Fruit fly (Drosophila melanogaster) whole organism, pupa: ENCODE data around the gene Vps29.

ENCODE experiments used
- CG10348 ChIP-seq: fragments of 200-800 bp; sonication (Bioruptor generic); IDR thresholded peaks from 2 replicates; pipeline ENCODE4 v1.3.6; 2022; ENCODE audit warnings: missing biosample characterization, missing genetic modification characterization
- CG12605 ChIP-seq: fragments of 200-800 bp; sonication (Bioruptor generic); IDR thresholded peaks from 2 replicates; pipeline ENCODE4 v1.3.6; 2022; ENCODE audit warnings: missing biosample characterization, missing genetic modification characterization
- CG13204 ChIP-seq: fragments of 200-800 bp; sonication (Bioruptor generic); optimal IDR thresholded peaks from 2 replicates; lab custom pipeline; 2018; ENCODE audit warnings: missing biosample characterization, mild to moderate bottlenecking, missing genetic modification characterization, moderate library complexity
- CG14655 ChIP-seq: fragments of 200-800 bp; sonication (Bioruptor generic); optimal IDR thresholded peaks from 3 replicates; lab custom pipeline; 2017; ENCODE audit warnings: mild to moderate bottlenecking, missing biosample characterization, missing genetic modification reagents, missing genetic modification characterization
- CG15710 ChIP-seq: fragments of 200-800 bp; sonication (Bioruptor generic); optimal IDR thresholded peaks from 2 replicates; lab custom pipeline; 2018; ENCODE audit warnings: missing biosample characterization, mild to moderate bottlenecking, missing genetic modification characterization, moderate library complexity
- CG17806 ChIP-seq: fragments of 200-800 bp; sonication (Bioruptor generic); optimal IDR thresholded peaks from 2 replicates; lab custom pipeline; 2018; ENCODE audit warnings: missing biosample characterization, mild to moderate bottlenecking, missing genetic modification characterization, moderate library complexity
- CG32121 ChIP-seq: fragments of 200-800 bp; sonication (Bioruptor generic); IDR thresholded peaks from 2 replicates; pipeline ENCODE4 v1.3.6; 2022; ENCODE audit warnings: missing biosample characterization, missing genetic modification characterization
- CG34367 ChIP-seq: fragments of 200-800 bp; sonication (Bioruptor generic); optimal IDR thresholded peaks from 2 replicates; lab custom pipeline; 2018; ENCODE audit warnings: missing biosample characterization, mild to moderate bottlenecking, missing genetic modification characterization
- CG4496 ChIP-seq: fragments of 200-800 bp; sonication (Bioruptor generic); IDR thresholded peaks from 3 replicates; pipeline ENCODE4 v1.3.6; 2022; ENCODE audit warnings: missing biosample characterization, missing genetic modification characterization
- CG8159 ChIP-seq: fragments of 200-800 bp; sonication (Bioruptor generic); optimal IDR thresholded peaks from 3 replicates; lab custom pipeline; 2018; ENCODE audit warnings: missing biosample characterization, mild to moderate bottlenecking, missing genetic modification characterization, moderate library complexity
- CG8301 ChIP-seq: fragments of 200-800 bp; sonication (Bioruptor generic); optimal IDR thresholded peaks from 2 replicates; lab custom pipeline; 2018; ENCODE audit warnings: missing biosample characterization, mild to moderate bottlenecking, missing genetic modification characterization
- CG9948 ChIP-seq: fragments of 200-800 bp; sonication (Bioruptor generic); optimal IDR thresholded peaks from 2 replicates; lab custom pipeline; 2018; ENCODE audit warnings: missing biosample characterization, mild to moderate bottlenecking, missing genetic modification characterization, moderate library complexity
- D1 ChIP-seq: fragments of 200-800 bp; sonication (Bioruptor generic); optimal IDR thresholded peaks from 2 replicates; lab custom pipeline; 2018; ENCODE audit warnings: missing biosample characterization, mild to moderate bottlenecking, missing genetic modification characterization, moderate library complexity
- EcR ChIP-seq: fragments of 200-800 bp; sonication (Bioruptor generic); optimal IDR thresholded peaks from 3 replicates; lab custom pipeline; 2019; ENCODE audit warnings: missing biosample characterization, missing genetic modification characterization, mild to moderate bottlenecking, moderate library complexity, missing genetic modification reagents
- Ets98B ChIP-seq: fragments of 200-800 bp; sonication (Bioruptor generic); IDR thresholded peaks from 2 replicates; pipeline ENCODE4 v1.3.6; 2022; ENCODE audit warnings: missing biosample characterization, missing genetic modification characterization
- Pif1A ChIP-seq: fragments of 200-800 bp; sonication (Bioruptor generic); optimal IDR thresholded peaks from 3 replicates; lab custom pipeline; 2016; ENCODE audit warnings: missing biosample characterization, missing genetic modification characterization
- Pif1B ChIP-seq: fragments of 200-800 bp; sonication (Bioruptor generic); optimal IDR thresholded peaks from 3 replicates; lab custom pipeline; 2016; ENCODE audit warnings: missing biosample characterization, missing genetic modification characterization
- Snoo ChIP-seq: fragments of 200-800 bp; sonication (Bioruptor generic); optimal IDR thresholded peaks from 3 replicates; lab custom pipeline; 2017; ENCODE audit warnings: missing biosample characterization, mild to moderate bottlenecking, missing genetic modification characterization, inconsistent platforms
- fd96Ca ChIP-seq: fragments of 200-800 bp; sonication (Bioruptor generic); IDR thresholded peaks from 3 replicates; pipeline ENCODE4 v1.3.6; 2022; ENCODE audit warnings: missing biosample characterization, missing genetic modification characterization
- gl ChIP-seq: fragments of 200-800 bp; sonication (Bioruptor generic); optimal IDR thresholded peaks from 2 replicates; lab custom pipeline; 2018; ENCODE audit warnings: missing biosample characterization, mild to moderate bottlenecking, missing genetic modification characterization
- rn ChIP-seq: fragments of 200-800 bp; sonication (Bioruptor generic); IDR thresholded peaks from 2 replicates; pipeline ENCODE4 v1.3.6; 2022; ENCODE audit warnings: missing biosample characterization, missing genetic modification characterization

Gene Vps29

DNA sequence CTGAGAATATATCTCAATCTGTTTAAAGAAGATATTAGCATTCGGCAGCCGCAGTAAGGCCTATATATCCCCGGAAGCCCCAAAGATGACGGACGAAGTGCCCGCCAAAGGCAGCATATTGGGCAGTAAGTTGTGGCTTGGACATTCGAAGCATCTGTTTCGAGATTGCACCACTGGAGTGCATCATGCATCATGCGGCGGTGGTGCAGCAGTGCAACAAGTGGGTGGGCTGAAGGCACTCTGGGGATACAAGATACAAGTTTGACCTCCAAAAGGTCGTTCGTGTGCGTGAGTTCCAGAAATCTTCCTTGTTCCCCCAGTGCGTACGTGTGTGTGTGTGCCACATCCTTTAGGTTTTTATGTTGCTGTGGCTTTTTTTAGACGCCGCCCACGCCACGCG, 7.3 kb upstream of the Vps29 start:
- no peak for TF ChIP-seq CG10348 (GFP tag; lab: Robert Waterston, UW)
- no peak for TF ChIP-seq Snoo (tag; lab: Kevin White, UChicago)
- no peak for TF ChIP-seq CG32121 (GFP tag; lab: Robert Waterston, UW)
- TF ChIP-seq D1 (tag; lab: Kevin White, UChicago): no peak
- TF ChIP-seq CG9948 (tag; lab: Kevin White, UChicago): no peak
- no peak for TF ChIP-seq Pif1B (GFP tag; lab: Kevin White, UChicago)
- TF ChIP-seq CG12605 (GFP tag; lab: Robert Waterston, UW): no peak
- TF ChIP-seq CG15710: no peak
- no peak for TF ChIP-seq CG4496
- no peak for TF ChIP-seq CG8159 (tag; lab: Kevin White, UChicago)
- TF ChIP-seq gl (tag; lab: Kevin White, UChicago): no peak
- TF ChIP-seq Pif1A (GFP tag; lab: Kevin White, UChicago): no peak
- TF ChIP-seq CG34367 (tag; lab: Kevin White, UChicago): no peak
- TF ChIP-seq EcR (GFP tag; lab: Kevin White, UChicago): no peak
- TF ChIP-seq CG13204 (GFP tag; lab: Kevin White, UChicago): no peak
- TF ChIP-seq Ets98B (GFP tag; lab: Robert Waterston, UW): no peak
- TF ChIP-seq CG14655 (GFP tag; lab: Kevin White, UChicago): no peak
- TF ChIP-seq, all 21 proteins: peak for 0

DNA sequence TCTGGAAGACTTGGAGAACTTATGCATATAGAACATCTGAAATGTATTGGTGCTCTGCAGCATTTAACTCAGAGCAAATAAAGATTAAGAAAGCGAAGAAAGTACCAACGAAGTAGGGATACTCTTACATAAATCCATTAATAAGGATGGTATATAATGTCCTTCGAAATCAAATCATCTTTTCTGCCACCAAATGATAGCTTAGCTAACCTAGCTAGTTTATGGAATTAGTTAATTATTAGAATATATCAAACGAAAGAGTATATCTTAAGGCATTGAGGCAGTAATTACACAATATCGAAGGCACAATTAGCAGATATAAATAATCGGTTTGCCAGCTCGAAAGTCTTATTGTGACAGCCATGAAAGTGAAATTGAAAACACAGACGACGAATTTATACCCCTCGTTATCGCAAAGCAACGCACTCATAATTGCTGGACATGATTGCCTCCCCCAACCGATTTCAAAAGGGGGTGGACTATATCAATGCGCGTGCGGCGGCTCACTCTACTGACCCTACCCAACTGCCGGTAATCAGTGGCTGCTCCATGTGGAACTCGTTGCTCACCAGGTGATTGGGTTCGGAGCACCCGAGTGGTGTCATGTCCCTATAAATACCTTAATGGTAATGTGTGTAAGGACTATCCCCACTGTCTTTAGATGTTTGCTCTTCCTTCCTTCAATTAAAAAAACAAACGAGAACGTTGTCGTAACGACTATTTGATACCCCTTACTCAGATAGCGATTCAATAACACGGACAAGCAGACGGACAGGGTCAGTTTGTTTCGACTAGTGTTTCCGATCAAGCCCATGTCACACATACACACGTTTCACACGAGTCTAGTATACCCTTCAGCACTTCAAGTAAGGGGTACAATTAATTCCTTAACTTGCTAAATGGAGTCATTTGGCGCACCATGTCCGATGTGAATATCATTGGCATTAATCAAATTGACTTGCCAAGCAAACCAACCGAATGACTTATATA, 5.9 kb upstream of the Vps29 start:
- TF ChIP-seq CG14655 (GFP tag; lab: Kevin White, UChicago) (no peak), CG10348 (GFP tag; lab: Robert Waterston, UW) (no peak), CG13204 (GFP tag; lab: Kevin White, UChicago) (no peak), Snoo (tag; lab: Kevin White, UChicago) (peak; percentile 83), CG15710 (peak; percentile 76), CG9948 (tag; lab: Kevin White, UChicago) (peak; percentile 64), D1 (tag; lab: Kevin White, UChicago) (no peak), CG8159 (tag; lab: Kevin White, UChicago) (peak; percentile 77), CG12605 (GFP tag; lab: Robert Waterston, UW) (no peak), CG17806 (tag; lab: Kevin White, UChicago) (peak; percentile 70), fd96Ca (GFP tag; lab: Robert Waterston, UW) (no peak), Pif1A (GFP tag; lab: Kevin White, UChicago) (no peak), CG34367 (tag; lab: Kevin White, UChicago) (peak; percentile 52), CG8301 (no peak), EcR (GFP tag; lab: Kevin White, UChicago) (peak; percentile 0), Pif1B (GFP tag; lab: Kevin White, UChicago) (peak; percentile 67), Ets98B (GFP tag; lab: Robert Waterston, UW) (peak; percentile 54), CG32121 (GFP tag; lab: Robert Waterston, UW) (peak; percentile 56; the same call in 1 of the 2 replicates), CG4496 (peak; percentile 64; the same call in 1 of the 3 replicates), rn (GFP tag; lab: Robert Waterston, UW) (0 out of 2 replicates have a peak, but pooled peaks have one; percentile 36), gl (tag; lab: Kevin White, UChicago) (peak; percentile 30)

DNA sequence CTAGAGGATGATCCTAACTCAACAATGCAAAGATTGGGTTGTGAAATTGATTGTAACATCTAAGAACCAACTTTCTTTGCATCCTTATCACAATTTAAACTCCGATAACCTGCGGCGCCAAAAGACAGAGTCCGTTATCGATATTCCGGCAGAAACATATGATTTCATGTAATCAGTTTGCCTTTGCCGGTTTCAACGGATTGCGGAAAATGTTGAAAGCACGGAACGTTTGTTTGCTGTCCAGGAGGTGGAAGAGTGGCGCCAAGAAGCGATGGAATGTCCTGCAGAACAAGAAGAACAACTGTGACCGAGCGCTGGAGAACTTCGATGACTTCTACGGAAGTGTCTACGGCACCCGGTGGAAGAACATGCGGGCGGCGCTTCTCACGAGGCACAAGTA, 2.9 kb upstream of the Vps29 start:
- TF ChIP-seq CG8159 (tag; lab: Kevin White, UChicago): no peak
- no peak for TF ChIP-seq Snoo (tag; lab: Kevin White, UChicago)
- no peak for TF ChIP-seq D1 (tag; lab: Kevin White, UChicago)
- TF ChIP-seq Ets98B (GFP tag; lab: Robert Waterston, UW): no peak
- no peak for TF ChIP-seq CG9948 (tag; lab: Kevin White, UChicago)
- TF ChIP-seq Pif1A (GFP tag; lab: Kevin White, UChicago): no peak
- TF ChIP-seq EcR (GFP tag; lab: Kevin White, UChicago): no peak

DNA sequence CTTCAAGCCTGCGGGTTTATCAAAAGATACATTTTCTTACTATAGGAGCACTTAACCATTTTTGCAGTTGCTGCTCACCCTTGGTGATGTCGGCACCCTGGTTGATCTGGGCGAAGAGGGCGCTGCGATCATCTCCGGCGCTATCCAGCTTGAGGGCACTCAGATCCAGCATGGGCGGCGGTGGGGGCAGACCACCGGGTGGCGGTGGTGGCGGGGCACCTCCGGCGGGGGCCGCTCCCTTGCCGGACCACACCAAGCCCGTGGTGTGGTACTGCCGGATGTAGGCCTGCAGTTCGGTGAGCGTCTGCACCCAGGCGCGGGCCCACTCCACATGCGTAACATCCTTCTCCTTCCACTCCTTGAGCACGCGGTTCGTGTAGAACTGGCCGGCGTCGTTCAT, 2.1 kb downstream of the Vps29 start:
- no peak for TF ChIP-seq Ets98B (GFP tag; lab: Robert Waterston, UW)
- TF ChIP-seq CG17806 (tag; lab: Kevin White, UChicago): no peak
- TF ChIP-seq CG9948 (tag; lab: Kevin White, UChicago): no peak
- TF ChIP-seq Snoo (tag; lab: Kevin White, UChicago): no peak
- no peak for TF ChIP-seq CG34367 (tag; lab: Kevin White, UChicago)
- TF ChIP-seq CG14655 (GFP tag; lab: Kevin White, UChicago): no peak
- TF ChIP-seq Pif1B (GFP tag; lab: Kevin White, UChicago): no peak
- TF ChIP-seq Pif1A (GFP tag; lab: Kevin White, UChicago): no peak
- TF ChIP-seq CG12605 (GFP tag; lab: Robert Waterston, UW): no peak
- no peak for TF ChIP-seq CG10348 (GFP tag; lab: Robert Waterston, UW)
- TF ChIP-seq CG8301: no peak
- TF ChIP-seq EcR (GFP tag; lab: Kevin White, UChicago): no peak
- no peak for TF ChIP-seq D1 (tag; lab: Kevin White, UChicago)
- TF ChIP-seq fd96Ca (GFP tag; lab: Robert Waterston, UW): no peak
- TF ChIP-seq rn (GFP tag; lab: Robert Waterston, UW): no peak
- no peak for TF ChIP-seq CG15710
- TF ChIP-seq CG13204 (GFP tag; lab: Kevin White, UChicago): no peak
- no peak for TF ChIP-seq CG8159 (tag; lab: Kevin White, UChicago)
- TF ChIP-seq, all 21 proteins: peak for 0
